Worm (Caenorhabditis elegans): ENCODE results near the gene pha-2.
A peak's percentile ranks its signal among the peaks of the same experiment; 100 is the strongest.

pha-2 gene

DNA sequence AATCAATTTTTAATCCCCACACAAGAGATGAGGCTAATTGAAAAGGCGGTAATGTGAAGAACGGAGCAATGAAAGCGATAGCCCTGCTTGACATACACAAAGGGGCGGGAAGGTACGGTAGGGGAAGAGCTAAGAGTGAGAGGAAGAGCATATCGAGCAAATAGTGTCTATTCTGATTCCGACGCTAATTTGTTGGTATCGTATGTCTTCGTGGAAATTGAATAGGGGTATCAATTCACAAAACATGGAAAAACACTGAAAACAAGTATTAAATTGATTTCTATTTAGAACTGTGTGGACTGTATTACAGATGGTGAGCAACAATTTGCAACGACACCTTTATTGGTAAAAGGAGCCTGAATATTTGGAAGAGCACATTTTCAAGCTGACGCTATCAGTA is at the start of gene pha-2:
TSS of gene pha-2 (minus strand) at position 101 of the 400 bp plus-strand sequence.
- TF ChIP-seq ceh-36 (tag; optimal IDR thresholded peaks at IDR 0.05), result no peak
- TF ChIP-seq tbx-37 (GFP tag; conservative IDR thresholded peaks at IDR 0.05), result no peak
- no peak for TF ChIP-seq B0310.2 (tag; optimal IDR thresholded peaks at IDR 0.05)
- TF ChIP-seq hmbx-1 (tag; optimal IDR thresholded peaks at IDR 0.05), result no peak
- no peak for TF ChIP-seq sea-1 (GFP tag; conservative IDR thresholded peaks at IDR 0.05)
- no peak for TF ChIP-seq flt-1 (GFP tag; IDR thresholded peaks at IDR 0.05)
- TF ChIP-seq scrt-1 (GFP tag; IDR thresholded peaks at IDR 0.05), result no peak
- TF ChIP-seq hmg-4 (GFP tag; optimal IDR thresholded peaks at IDR 0.05), result no peak
- TF ChIP-seq ama-1 (optimal IDR thresholded peaks at IDR 0.05), result no peak
- TF ChIP-seq hnd-1 (tag; optimal IDR thresholded peaks at IDR 0.05), result no peak

DNA sequence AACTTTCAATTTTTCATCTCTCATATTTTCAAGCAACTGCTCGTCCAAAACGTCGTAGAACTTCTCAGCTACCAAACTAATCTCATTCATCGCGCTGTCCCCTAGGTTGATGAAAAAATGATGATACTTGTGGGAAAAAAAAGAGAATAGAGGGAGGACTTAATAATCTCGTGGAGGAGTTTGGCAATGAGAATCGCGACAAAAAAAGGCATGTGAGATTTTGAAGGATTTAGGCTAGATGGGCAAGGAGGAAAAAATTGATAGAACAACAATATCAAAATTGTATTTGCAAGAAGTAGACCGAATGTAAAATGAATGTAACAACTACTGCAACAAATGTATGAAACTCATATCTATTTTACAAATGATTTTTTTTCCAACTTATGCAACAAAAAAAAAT is 45.9 kb upstream of the pha-2 start, which contains the start of gene Y9C12A.1:
TSS of gene Y9C12A.1 (minus strand) at position 101 of the 400 bp plus-strand sequence.
- TF ChIP-seq tbx-37 (GFP tag; conservative IDR thresholded peaks at IDR 0.05) (no peak), sea-1 (GFP tag; conservative IDR thresholded peaks at IDR 0.05) (no peak), ceh-36 (tag; optimal IDR thresholded peaks at IDR 0.05) (no peak), hmbx-1 (tag; optimal IDR thresholded peaks at IDR 0.05) (no peak), hnd-1 (tag; optimal IDR thresholded peaks at IDR 0.05) (no peak), flt-1 (GFP tag; IDR thresholded peaks at IDR 0.05) (no peak), ceh-13 (GFP tag; optimal IDR thresholded peaks at IDR 0.05) (no peak), tbx-11 (GFP tag; IDR thresholded peaks at IDR 0.05) (no peak), aly-1 (tag; optimal IDR thresholded peaks at IDR 0.05) (no peak)

DNA sequence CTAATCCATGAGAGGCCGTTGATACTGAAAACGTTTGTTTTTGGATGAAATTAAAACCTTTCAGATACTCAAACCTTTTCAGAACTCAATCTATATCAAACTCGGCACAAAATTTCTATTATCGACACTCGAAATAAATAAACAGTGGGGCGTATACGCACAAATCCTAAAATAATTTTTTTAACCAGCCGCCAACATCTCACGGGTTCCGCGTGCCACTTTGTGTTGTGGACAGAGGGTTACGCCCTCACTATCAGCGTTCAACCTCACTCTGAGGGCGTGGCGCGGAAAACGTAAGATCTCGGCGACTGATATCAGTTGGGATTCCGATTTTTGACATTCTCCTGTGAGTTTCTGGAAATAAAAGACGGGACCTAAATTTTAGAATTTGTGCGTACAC is 44.6 kb upstream of the pha-2 start:
- TF ChIP-seq ceh-13 (GFP tag; optimal IDR thresholded peaks at IDR 0.05) (no peak), tbx-11 (GFP tag; IDR thresholded peaks at IDR 0.05) (no peak), hmg-4 (GFP tag; optimal IDR thresholded peaks at IDR 0.05) (no peak), tbx-37 (GFP tag; conservative IDR thresholded peaks at IDR 0.05) (no peak), hmbx-1 (tag; optimal IDR thresholded peaks at IDR 0.05) (no peak), ets-7 (tag; optimal IDR thresholded peaks at IDR 0.05) (no peak), ama-1 (optimal IDR thresholded peaks at IDR 0.05) (no peak), pes-1 (GFP tag; IDR thresholded peaks at IDR 0.05) (no peak), sea-1 (GFP tag; conservative IDR thresholded peaks at IDR 0.05) (no peak), flt-1 (GFP tag; IDR thresholded peaks at IDR 0.05) (no peak), scrt-1 (GFP tag; IDR thresholded peaks at IDR 0.05) (no peak), ceh-36 (tag; optimal IDR thresholded peaks at IDR 0.05) (no peak), F13C5.2 (tag; optimal IDR thresholded peaks at IDR 0.05) (no peak), aly-1 (tag; optimal IDR thresholded peaks at IDR 0.05) (no peak)

DNA sequence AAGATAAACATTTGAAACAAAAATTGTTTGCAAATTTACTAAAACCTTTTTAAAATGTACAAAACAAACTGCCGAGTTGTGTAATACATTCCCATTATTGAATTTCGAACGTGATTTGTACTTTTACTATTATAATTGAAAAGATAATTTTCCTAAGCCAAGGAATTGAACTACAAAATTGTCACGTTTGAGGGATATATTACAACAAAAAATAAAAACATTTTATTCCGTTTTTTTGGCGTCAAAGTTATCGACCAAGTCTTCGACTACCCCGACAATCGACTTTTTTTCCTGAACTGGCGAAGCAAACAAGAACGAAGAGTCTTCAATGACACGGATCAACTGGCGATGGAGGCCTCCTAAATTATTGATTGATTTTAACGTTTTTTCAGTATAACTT is 44.1 kb upstream of the pha-2 start, which contains the start of gene T19D7.7:
TSS of gene T19D7.7 (minus strand) at position 101 of the 400 bp plus-strand sequence.
- no peak for TF ChIP-seq ets-7 (tag; optimal IDR thresholded peaks at IDR 0.05)

DNA sequence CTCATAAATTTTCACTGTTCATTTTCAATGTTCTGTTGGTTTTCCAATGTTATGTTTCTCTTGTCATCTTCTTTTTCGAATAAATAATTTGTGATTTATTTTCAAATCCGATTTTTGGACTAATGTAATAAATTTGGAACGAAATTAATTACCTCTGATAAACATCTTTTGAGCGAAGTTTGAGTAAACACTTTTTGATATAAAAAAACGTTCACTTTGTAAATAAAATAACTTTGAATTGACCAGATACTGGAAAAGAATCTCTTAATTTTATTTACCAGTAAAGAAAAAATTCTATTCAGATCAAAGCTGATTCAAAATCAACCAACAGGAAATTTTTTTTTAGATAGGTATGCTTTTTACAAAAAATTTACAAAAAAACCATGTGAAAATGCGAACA is 35.0 kb upstream of the pha-2 start, which contains the start of gene lgc-32:
TSS of gene lgc-32 (plus strand) at position 301 of the 400 bp plus-strand sequence.
- TF ChIP-seq F13C5.2 (tag; optimal IDR thresholded peaks at IDR 0.05) (no peak), ets-7 (tag; optimal IDR thresholded peaks at IDR 0.05) (no peak), B0310.2 (tag; optimal IDR thresholded peaks at IDR 0.05) (no peak), pes-1 (GFP tag; IDR thresholded peaks at IDR 0.05) (no peak)

DNA sequence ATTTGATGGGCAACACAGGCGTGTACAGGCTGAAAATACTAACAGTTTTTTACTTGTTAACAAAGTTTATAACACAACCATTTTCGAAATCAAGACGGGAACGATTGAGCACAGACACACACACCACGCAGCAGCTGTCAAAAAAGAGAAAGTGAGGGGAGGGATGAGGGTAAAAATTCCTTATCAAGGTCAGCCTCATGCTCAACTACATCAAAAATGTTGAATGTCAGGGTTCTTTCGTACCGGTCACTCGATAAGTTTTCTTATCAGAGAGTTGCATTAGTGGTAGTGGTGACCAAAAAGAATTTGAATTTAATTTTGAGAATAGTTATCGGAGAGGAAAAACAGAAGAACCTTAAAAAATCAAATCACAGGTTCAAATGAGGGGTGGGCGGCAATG is 33.8 kb upstream of the pha-2 start, which contains the start of gene T19D7.6:
TSS of gene T19D7.6 (minus strand) at position 198 of the 400 bp plus-strand sequence.
- no peak for TF ChIP-seq B0310.2 (tag; optimal IDR thresholded peaks at IDR 0.05)
- no peak for TF ChIP-seq ets-7 (tag; optimal IDR thresholded peaks at IDR 0.05)
- TF ChIP-seq ama-1 (optimal IDR thresholded peaks at IDR 0.05), result no peak
- no peak for TF ChIP-seq pes-1 (GFP tag; IDR thresholded peaks at IDR 0.05)
- no peak for TF ChIP-seq scrt-1 (GFP tag; IDR thresholded peaks at IDR 0.05)
- no peak for TF ChIP-seq F13C5.2 (tag; optimal IDR thresholded peaks at IDR 0.05)
- no peak for TF ChIP-seq tbx-11 (GFP tag; IDR thresholded peaks at IDR 0.05)
- TF ChIP-seq tbx-37 (GFP tag; conservative IDR thresholded peaks at IDR 0.05), result no peak
- TF ChIP-seq ceh-13 (GFP tag; optimal IDR thresholded peaks at IDR 0.05), result no peak
- no peak for TF ChIP-seq flt-1 (GFP tag; IDR thresholded peaks at IDR 0.05)
- no peak for TF ChIP-seq hmg-4 (GFP tag; optimal IDR thresholded peaks at IDR 0.05)
- TF ChIP-seq sea-1 (GFP tag; conservative IDR thresholded peaks at IDR 0.05), result no peak
- TF ChIP-seq hmbx-1 (tag; optimal IDR thresholded peaks at IDR 0.05), result no peak
- no peak for TF ChIP-seq ceh-36 (tag; optimal IDR thresholded peaks at IDR 0.05)
- TF ChIP-seq tra-4 (tag; optimal IDR thresholded peaks at IDR 0.05), result no peak
- no peak for TF ChIP-seq aly-1 (tag; optimal IDR thresholded peaks at IDR 0.05)
- TF ChIP-seq hnd-1 (tag; optimal IDR thresholded peaks at IDR 0.05), result no peak

DNA sequence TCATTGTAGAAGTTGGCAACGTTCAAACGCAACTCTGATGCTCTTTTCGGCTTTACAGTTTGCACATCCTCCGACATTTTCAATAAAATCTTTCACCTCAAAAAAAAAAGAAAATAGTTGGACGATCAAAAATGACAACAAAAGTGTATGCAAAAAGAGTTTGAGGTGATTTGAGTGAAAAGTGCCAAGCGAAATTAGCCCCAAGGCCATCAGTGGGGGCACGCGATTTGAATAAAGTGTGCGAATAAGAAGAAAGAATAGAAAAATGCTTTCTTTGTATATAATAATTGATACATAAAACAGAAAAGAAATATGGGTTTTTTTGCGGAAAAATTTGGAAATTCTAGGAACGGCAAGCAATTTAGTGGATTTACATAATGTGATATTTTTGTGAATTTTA is 29.3 kb upstream of the pha-2 start, which contains the start of gene T19D7.5:
TSS of gene T19D7.5 (minus strand) at position 101 of the 400 bp plus-strand sequence.
- TF ChIP-seq ceh-13 (GFP tag; optimal IDR thresholded peaks at IDR 0.05) (no peak), flt-1 (GFP tag; IDR thresholded peaks at IDR 0.05) (no peak), pes-1 (GFP tag; IDR thresholded peaks at IDR 0.05) (no peak), ceh-36 (tag; optimal IDR thresholded peaks at IDR 0.05) (no peak), aly-1 (tag; optimal IDR thresholded peaks at IDR 0.05) (no peak), tra-4 (tag; optimal IDR thresholded peaks at IDR 0.05) (no peak), tbx-11 (GFP tag; IDR thresholded peaks at IDR 0.05) (no peak), hmg-4 (GFP tag; optimal IDR thresholded peaks at IDR 0.05) (no peak), tbx-37 (GFP tag; conservative IDR thresholded peaks at IDR 0.05) (no peak)

DNA sequence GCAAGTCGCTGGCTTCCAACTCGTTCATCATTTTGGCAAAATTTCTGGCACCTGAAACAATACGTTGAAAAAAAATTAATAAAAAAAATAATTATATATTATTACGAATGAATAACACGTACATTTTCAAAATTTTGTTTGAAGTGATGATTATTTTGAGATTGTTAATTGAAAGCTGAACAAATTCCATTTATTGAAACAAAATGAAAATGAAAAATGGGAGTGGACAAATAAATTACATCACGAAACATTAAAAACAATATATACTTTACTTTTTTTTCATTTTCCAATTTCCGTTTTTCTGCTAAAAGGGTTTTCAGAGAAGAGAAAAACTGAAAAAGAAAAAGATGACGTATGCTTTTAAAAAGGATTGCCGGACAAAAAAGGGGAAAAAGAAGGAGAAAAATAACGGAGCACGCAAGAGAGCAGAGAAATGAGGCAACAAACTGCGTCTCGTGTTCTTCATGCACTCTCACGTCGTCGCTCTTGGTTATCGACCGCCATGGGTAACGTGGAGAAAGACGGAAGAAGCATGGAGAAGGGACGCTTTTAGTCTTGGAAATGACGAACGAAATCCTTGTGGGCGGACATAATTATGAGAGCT is 25.0 kb upstream of the pha-2 start, which contains the start of gene rund-1:
TSS of gene rund-1 (minus strand) at position 51 of the 604 bp plus-strand sequence.
- TF ChIP-seq ama-1 (optimal IDR thresholded peaks at IDR 0.05) (no peak), F13C5.2 (tag; optimal IDR thresholded peaks at IDR 0.05) (peak; percentile 13)
